Worm (Caenorhabditis elegans) whole organism, L4 larva: ENCODE measurements around the gene kel-8.

Source experiments
- F44E2.7 ChIP-seq: fragments of 200-800 bp; sonication (Bioruptor generic); IDR thresholded peaks from 2 replicates; pipeline ENCODE4 v2.1.2; 2022; ENCODE audit warnings: missing genetic modification characterization, missing compliant biosample characterization
- F49E8.2 ChIP-seq: sonication (generic microtip); optimal IDR thresholded peaks from 2 replicates; lab custom pipeline; 2016; ENCODE audit warnings: missing compliant biosample characterization, mild to moderate bottlenecking, missing genetic modification characterization, borderline replicate concordance
- R02D3.7 ChIP-seq: fragments of 150-350 bp; sonication (generic microtip); optimal IDR thresholded peaks from 3 replicates; lab custom pipeline; 2014; ENCODE audit warnings: missing biosample characterization, missing genetic modification characterization
- Y105C5A.15 ChIP-seq: fragments of 200-800 bp; sonication (Bioruptor generic); IDR thresholded peaks from 2 replicates; pipeline ENCODE4 v1.3.6; 2022; ENCODE audit warnings: missing genetic modification characterization, missing compliant biosample characterization
- Y48G9A.11 ChIP-seq: fragments of 200-800 bp; sonication (Bioruptor generic); IDR thresholded peaks from 2 replicates; pipeline ENCODE4 v1.3.6; 2022; ENCODE audit warnings: missing genetic modification reagents, missing genetic modification characterization, missing compliant biosample characterization
- ZK337.2 ChIP-seq: fragments of 200-800 bp; sonication (Bioruptor generic); IDR thresholded peaks from 2 replicates; pipeline ENCODE4 v1.3.6; 2022; ENCODE audit warnings: missing genetic modification reagents, missing genetic modification characterization, missing compliant biosample characterization
- aha-1 ChIP-seq: fragments of 150-350 bp; peaks from one replicate; lab custom pipeline; 2014; ENCODE audit warnings: missing biosample characterization, missing genetic modification characterization
- aly-2 ChIP-seq: sonication (generic microtip); optimal IDR thresholded peaks from 2 replicates; lab custom pipeline; 2018; ENCODE audit warnings: missing biosample characterization, missing genetic modification characterization
- arid-1 ChIP-seq: fragments of 200-800 bp; sonication (Bioruptor generic); conservative IDR thresholded peaks from 2 replicates; pipeline ENCODE4 v1.3.6; 2022; ENCODE audit warnings: missing genetic modification reagents, missing genetic modification characterization, missing compliant biosample characterization
- ceh-28 ChIP-seq: fragments of 150-350 bp; optimal IDR thresholded peaks from 2 replicates; lab custom pipeline; 2014; ENCODE audit warnings: missing biosample characterization, missing genetic modification reagents, missing genetic modification characterization
- ceh-62 ChIP-seq: sonication (generic microtip); optimal IDR thresholded peaks from 2 replicates; lab custom pipeline; 2017; ENCODE audit warnings: missing biosample characterization, missing genetic modification characterization
- cey-2 ChIP-seq: sonication (generic microtip); optimal IDR thresholded peaks from 3 replicates; lab custom pipeline; 2017; ENCODE audit warnings: missing genetic modification characterization, mild to moderate bottlenecking, missing compliant biosample characterization, antibody characterized with exemption, borderline replicate concordance; ENCODE audit not compliant: insufficient read depth
- ctbp-1 ChIP-seq: fragments of 200-800 bp; sonication (Bioruptor generic); IDR thresholded peaks from 2 replicates; pipeline ENCODE4 v1.3.6; 2022; ENCODE audit warnings: missing genetic modification reagents, missing genetic modification characterization, missing compliant biosample characterization
- daf-12 ChIP-seq: fragments of 150-350 bp; optimal IDR thresholded peaks from 2 replicates; lab custom pipeline; 2014; ENCODE audit warnings: missing biosample characterization, missing genetic modification reagents, missing genetic modification characterization
- daf-16 ChIP-seq, 3 experiments: sonication (generic microtip); optimal IDR thresholded peaks; 2 replicates each; lab custom pipeline; 2016 to 2017; ENCODE audit warnings: missing genetic modification characterization in 3 of 3, missing genetic modification reagents in 3 of 3, mild to moderate bottlenecking in 2 of 3, missing compliant biosample characterization in 2 of 3, missing biosample characterization in 1 of 3, moderate library complexity in 1 of 3
- egl-43 ChIP-seq: fragments of 200-800 bp; sonication (Bioruptor generic); IDR thresholded peaks from 2 replicates; pipeline ENCODE4 v1.3.6; 2022; ENCODE audit warnings: missing genetic modification reagents, missing genetic modification characterization, missing compliant biosample characterization
- fos-1 ChIP-seq: fragments of 150-350 bp; optimal IDR thresholded peaks from 2 replicates; lab custom pipeline; 2014; ENCODE audit warnings: missing biosample characterization, missing genetic modification characterization
- jun-1 ChIP-seq: fragments of 150-350 bp; optimal IDR thresholded peaks from 2 replicates; lab custom pipeline; 2014; ENCODE audit warnings: missing biosample characterization, missing genetic modification reagents, missing genetic modification characterization
- lin-38 ChIP-seq: fragments of 200-800 bp; sonication (Bioruptor generic); IDR thresholded peaks from 2 replicates; pipeline ENCODE4 v1.3.6; 2022; ENCODE audit warnings: missing genetic modification reagents, missing genetic modification characterization, missing compliant biosample characterization
- lin-39 ChIP-seq: fragments of 150-350 bp; optimal IDR thresholded peaks from 2 replicates; lab custom pipeline; 2014; ENCODE audit warnings: missing biosample characterization, missing genetic modification reagents, missing genetic modification characterization
- lir-3 ChIP-seq: sonication (generic microtip); optimal IDR thresholded peaks from 2 replicates; lab custom pipeline; 2016; ENCODE audit warnings: mild to moderate bottlenecking, missing genetic modification characterization, missing compliant biosample characterization
- lsy-2 ChIP-seq, 2 experiments: fragments of 150-350 bp in 1 of 2; sonication (generic microtip) in 1 of 2; optimal IDR thresholded peaks; 2 replicates each; lab custom pipeline; 2014 to 2017; ENCODE audit warnings: missing biosample characterization in 2 of 2, missing genetic modification characterization in 2 of 2
- madf-9 ChIP-seq: fragments of 200-800 bp; sonication (Bioruptor generic); conservative IDR thresholded peaks from 2 replicates; pipeline ENCODE4 v1.3.6; 2022; ENCODE audit warnings: missing genetic modification reagents, missing genetic modification characterization, missing compliant biosample characterization
- mdt-29 ChIP-seq: fragments of 200-800 bp; sonication (Bioruptor generic); IDR thresholded peaks from 2 replicates; pipeline ENCODE4 v1.3.6; 2022; ENCODE audit warnings: missing genetic modification reagents, missing genetic modification characterization, missing compliant biosample characterization
- mes-2 ChIP-seq: sonication (generic microtip); optimal IDR thresholded peaks from 2 replicates; lab custom pipeline; 2016; ENCODE audit warnings: missing genotype, mild to moderate bottlenecking, missing genetic modification characterization, missing compliant biosample characterization; ENCODE audit not compliant: poor library complexity, severe bottlenecking
- nhr-10 ChIP-seq: fragments of 150-350 bp; optimal IDR thresholded peaks from 2 replicates; lab custom pipeline; 2014; ENCODE audit warnings: missing biosample characterization, missing genetic modification characterization
- pha-4 ChIP-seq, 2 experiments: fragments of 150-350 bp in 1 of 2; fragments of 200-800 bp in 1 of 2; sonication (Bioruptor generic) in 1 of 2; IDR thresholded peaks in 1 of 2; optimal IDR thresholded peaks in 1 of 2; 2 replicates each; pipeline versions ENCODE4 v1.3.6 to Lab custom; 2014 to 2022; ENCODE audit warnings: missing genetic modification characterization in 2 of 2, missing genetic modification reagents in 2 of 2, missing biosample characterization in 1 of 2, missing compliant biosample characterization in 1 of 2
- rbr-2 ChIP-seq: sonication (generic microtip); optimal IDR thresholded peaks from 2 replicates; lab custom pipeline; 2016; ENCODE audit warnings: missing genotype, missing genetic modification characterization, missing compliant biosample characterization
- sdz-12 ChIP-seq: fragments of 200-800 bp; sonication (Bioruptor generic); optimal IDR thresholded peaks from 2 replicates; lab custom pipeline; 2018; ENCODE audit warnings: mild to moderate bottlenecking, missing genetic modification characterization, missing compliant biosample characterization
- set-16 ChIP-seq: fragments of 200-800 bp; sonication (Bioruptor generic); IDR thresholded peaks from 2 replicates; pipeline ENCODE4 v1.3.6; 2022; ENCODE audit warnings: missing genetic modification reagents, missing genetic modification characterization, missing compliant biosample characterization
- snpc-1.2 ChIP-seq: fragments of 200-800 bp; sonication (Bioruptor generic); IDR thresholded peaks from 2 replicates; pipeline ENCODE4 v1.3.6; 2022; ENCODE audit warnings: missing genetic modification reagents, missing genetic modification characterization, missing compliant biosample characterization
- spr-3 ChIP-seq: fragments of 200-800 bp; sonication (Bioruptor generic); optimal IDR thresholded peaks from 2 replicates; lab custom pipeline; 2018; ENCODE audit warnings: mild to moderate bottlenecking, missing genetic modification characterization, missing compliant biosample characterization
- unc-130 ChIP-seq: sonication (generic microtip); optimal IDR thresholded peaks from 2 replicates; lab custom pipeline; 2016; ENCODE audit warnings: missing genetic modification reagents, missing genetic modification characterization, missing compliant biosample characterization
- unc-62 ChIP-seq, 3 experiments: fragments of 150-350 bp in 1 of 3; sonication (generic microtip); optimal IDR thresholded peaks in 2 of 3; peaks in 1 of 3; 1 replicate in 1 of 3; 2 replicates in 2 of 3; lab custom pipeline; 2014 to 2017; ENCODE audit warnings: missing biosample characterization in 3 of 3, missing genetic modification characterization in 3 of 3, missing genetic modification reagents in 3 of 3, missing genotype in 1 of 3
- zip-11 ChIP-seq: fragments of 200-800 bp; sonication (Bioruptor generic); IDR thresholded peaks from 2 replicates; pipeline ENCODE4 v1.3.6; 2022; ENCODE audit warnings: missing genetic modification characterization, missing compliant biosample characterization

The kel-8 gene

ce11 chrV:2695935-2696334 is 24.7 kb downstream of the kel-8 start, which contains the start of gene Y45G12B.3:
TSS of gene Y45G12B.3 (minus strand) at chrV:2696254.
- peak; percentile 86 for TF ChIP-seq set-16 (GFP tag; lab: Robert Waterston, UW)
- TF ChIP-seq Y105C5A.15 (GFP tag; lab: Robert Waterston, UW): no peak
- 0 out of 2 replicates have a peak, but pooled peaks have one; percentile 35 for TF ChIP-seq egl-43 (GFP tag; lab: Robert Waterston, UW)
- TF ChIP-seq F49E8.2 (tag; lab: Kevin White, UChicago): no peak
- no peak for TF ChIP-seq lir-3

ce11 chrV:2697693-2698092 is 26.4 kb downstream of the kel-8 start:
- no peak for TF ChIP-seq cey-2 (tag; lab: Kevin White, UChicago)
- 0 out of 2 replicates have a peak, but pooled peaks have one; percentile 14 for TF ChIP-seq arid-1 (GFP tag; lab: Robert Waterston, UW)
- TF ChIP-seq lin-39: no peak
- TF ChIP-seq lin-38 (GFP tag; lab: Robert Waterston, UW): peak; percentile 52
- no peak for TF ChIP-seq jun-1 (tag; lab: Kevin White, UChicago)
- no peak for TF ChIP-seq snpc-1.2 (GFP tag; lab: Robert Waterston, UW)
- TF ChIP-seq mes-2 (tag; lab: Kevin White, UChicago): peak; percentile 24
- no peak for TF ChIP-seq ctbp-1 (GFP tag; lab: Robert Waterston, UW)
- peak in 1 of 2 experiments; percentile 11 for TF ChIP-seq lsy-2 (tag; optimal IDR thresholded peaks at IDR 0.05; lab: Kevin White, UChicago)

- TF ChIP-seq unc-130 (GFP tag; lab: Kevin White, UChicago): no peak
- no peak for TF ChIP-seq ZK337.2 (GFP tag; lab: Robert Waterston, UW)
- TF ChIP-seq fos-1 (tag; lab: Kevin White, UChicago): no peak
- peak in 1 of 2 experiments; percentile 61 for TF ChIP-seq unc-62 (GFP tag; optimal IDR thresholded peaks at IDR 0.05 in 1 of 2; lab: Kevin White, UChicago)
- TF ChIP-seq unc-62 (tag; optimal IDR thresholded peaks at IDR 0.05; lab: Kevin White, UChicago): no peak
- TF ChIP-seq rbr-2 (tag; lab: Kevin White, UChicago): no peak
- TF ChIP-seq lin-38 (GFP tag; lab: Robert Waterston, UW): 0 out of 2 replicates have a peak, but pooled peaks have one; percentile 18
- TF ChIP-seq spr-3 (GFP tag; lab: Kevin White, UChicago): no peak
- TF ChIP-seq daf-12 (tag; lab: Kevin White, UChicago): no peak
- no peak for TF ChIP-seq ceh-62 (tag; lab: Kevin White, UChicago)
- TF ChIP-seq nhr-10: no peak
- 0 out of 2 replicates have a peak, but pooled peaks have one; percentile 27 for TF ChIP-seq pha-4 (GFP tag; IDR thresholded peaks at IDR 0.05; lab: Robert Waterston, UW)
- no peak for TF ChIP-seq pha-4 (tag; optimal IDR thresholded peaks at IDR 0.05; lab: Kevin White, UChicago)
- no peak for TF ChIP-seq madf-9 (GFP tag; lab: Robert Waterston, UW)
- TF ChIP-seq, all 104 proteins: peak for 3
These were observed 27.6 kb downstream of the kel-8 start, which contains the start of gene nuo-5 for ce11 chrV:2698826-2699225. TSS of gene nuo-5 (plus strand) at chrV:2698972.

ce11 chrV:2702883-2703282 is 31.6 kb downstream of the kel-8 start:
- TF ChIP-seq set-16 (GFP tag; lab: Robert Waterston, UW) (peak; percentile 82), aly-2 (tag; lab: Kevin White, UChicago) (no peak), unc-62 (GFP tag; optimal IDR thresholded peaks at IDR 0.05 in 1 of 2; lab: Kevin White, UChicago) (peak in 1 of 2 experiments; percentile 88), unc-62 (tag; optimal IDR thresholded peaks at IDR 0.05; lab: Kevin White, UChicago) (no peak), mdt-29 (GFP tag; lab: Robert Waterston, UW) (0 out of 2 replicates have a peak, but pooled peaks have one; percentile 9)

ce11 chrV:2703299-2703698 is 32.0 kb downstream of the kel-8 start:
- no peak for TF ChIP-seq Y48G9A.11 (GFP tag; lab: Robert Waterston, UW)
- TF ChIP-seq F44E2.7 (GFP tag; lab: Robert Waterston, UW): 0 out of 2 replicates have a peak, but pooled peaks have one; percentile 13
- no peak for TF ChIP-seq ceh-28 (tag; lab: Kevin White, UChicago)
- no peak for TF ChIP-seq unc-130 (GFP tag; lab: Kevin White, UChicago)
- peak; percentile 90 for TF ChIP-seq aha-1
- 0 out of 2 replicates have a peak, but pooled peaks have one; percentile 24 for TF ChIP-seq egl-43 (GFP tag; lab: Robert Waterston, UW)
- no peak for TF ChIP-seq zip-11 (GFP tag; lab: Robert Waterston, UW)
- peak; percentile 38 for TF ChIP-seq sdz-12
- TF ChIP-seq set-16 (GFP tag; lab: Robert Waterston, UW): peak; percentile 84
- TF ChIP-seq R02D3.7 (tag; lab: Kevin White, UChicago): no peak
- no peak for TF ChIP-seq daf-16 (GFP tag; optimal IDR thresholded peaks at IDR 0.05; lab: Kevin White, UChicago)
- no peak for TF ChIP-seq daf-16 (tag; optimal IDR thresholded peaks at IDR 0.05; lab: Kevin White, UChicago)
